Fruit fly (Drosophila melanogaster) whole organism, embryonic: ENCODE data around the gene CG9222.
A peak's percentile ranks its signal among the peaks of the same experiment; 100 is the strongest.

Source experiments
- Aef1 ChIP-seq: fragments of 200-800 bp; sonication (Bioruptor generic); IDR thresholded peaks from 3 replicates; pipeline ENCODE4 v1.3.6; 2022; ENCODE audit warnings: missing biosample characterization, missing genetic modification characterization
- Asciz ChIP-seq: fragments of 200-800 bp; sonication (Bioruptor generic); optimal IDR thresholded peaks from 2 replicates; lab custom pipeline; 2017; ENCODE audit warnings: missing biosample characterization, mild to moderate bottlenecking, missing genetic modification characterization, missing genetic modification reagents
- Atf3 ChIP-seq: fragments of 200-800 bp; sonication (Bioruptor generic); optimal IDR thresholded peaks from 3 replicates; lab custom pipeline; 2016; ENCODE audit warnings: missing biosample characterization, missing genetic modification characterization
- C15 ChIP-seq: fragments of 200-800 bp; sonication (Bioruptor generic); IDR thresholded peaks from 3 replicates; pipeline ENCODE4 v1.3.6; 2022; ENCODE audit warnings: missing biosample characterization, missing genetic modification characterization
- CG10209 ChIP-seq: fragments of 200-800 bp; sonication (Bioruptor generic); optimal IDR thresholded peaks from 3 replicates; lab custom pipeline; 2017; ENCODE audit warnings: missing biosample characterization, mild to moderate bottlenecking, missing genetic modification characterization, missing genetic modification reagents
- CG10431 ChIP-seq: fragments of 200-800 bp; sonication (Bioruptor generic); optimal IDR thresholded peaks from 3 replicates; lab custom pipeline; 2018; ENCODE audit warnings: missing biosample characterization, mild to moderate bottlenecking, missing genetic modification characterization
- CG13894 ChIP-seq: fragments of 200-800 bp; sonication (Bioruptor generic); optimal IDR thresholded peaks from 3 replicates; lab custom pipeline; 2018; ENCODE audit warnings: missing biosample characterization, mild to moderate bottlenecking, missing genetic modification characterization, moderate library complexity
- CG15696 ChIP-seq: fragments of 200-800 bp; sonication (Bioruptor generic); optimal IDR thresholded peaks from 2 replicates; lab custom pipeline; 2019; ENCODE audit warnings: missing biosample characterization, mild to moderate bottlenecking, missing genetic modification characterization, moderate library complexity
- CG1603 ChIP-seq: fragments of 200-800 bp; sonication (Bioruptor generic); optimal IDR thresholded peaks from 2 replicates; lab custom pipeline; 2019; ENCODE audit warnings: missing biosample characterization, mild to moderate bottlenecking, missing genetic modification characterization, moderate library complexity
- CG16815 ChIP-seq: fragments of 200-800 bp; sonication (Bioruptor generic); optimal IDR thresholded peaks from 3 replicates; lab custom pipeline; 2017; ENCODE audit warnings: missing biosample characterization, mild to moderate bottlenecking, missing genetic modification characterization
- CG17359 ChIP-seq: fragments of 200-800 bp; sonication (Bioruptor generic); optimal IDR thresholded peaks from 3 replicates; lab custom pipeline; 2018; ENCODE audit warnings: missing biosample characterization, mild to moderate bottlenecking, missing genetic modification characterization, moderate library complexity
- CG18011 ChIP-seq: fragments of 200-800 bp; sonication (Bioruptor generic); optimal IDR thresholded peaks from 2 replicates; lab custom pipeline; 2017; ENCODE audit warnings: missing biosample characterization, missing genetic modification characterization, mild to moderate bottlenecking, moderate library complexity, missing genotype
- CG18262 ChIP-seq: fragments of 200-800 bp; optimal IDR thresholded peaks from 3 replicates; lab custom pipeline; 2019; ENCODE audit warnings: missing biosample characterization, mild to moderate bottlenecking, missing genetic modification characterization, moderate library complexity
- CG2678 ChIP-seq: fragments of 200-800 bp; sonication (Bioruptor generic); optimal IDR thresholded peaks from 3 replicates; lab custom pipeline; 2019; ENCODE audit warnings: missing biosample characterization, mild to moderate bottlenecking, missing genetic modification characterization, moderate library complexity
- CG3065 ChIP-seq: fragments of 200-800 bp; sonication (Bioruptor generic); optimal IDR thresholded peaks from 2 replicates; lab custom pipeline; 2016; ENCODE audit warnings: missing biosample characterization, missing genetic modification characterization
- CG32767 ChIP-seq: fragments of 200-800 bp; sonication (Bioruptor generic); IDR thresholded peaks from 2 replicates; pipeline ENCODE4 v1.3.6; 2022; ENCODE audit warnings: missing biosample characterization, missing genetic modification characterization
- CG3281 ChIP-seq: fragments of 200-800 bp; sonication (Bioruptor generic); optimal IDR thresholded peaks from 3 replicates; lab custom pipeline; 2017; ENCODE audit warnings: missing biosample characterization, mild to moderate bottlenecking, missing genetic modification characterization
- CG42726 ChIP-seq: fragments of 200-800 bp; sonication (Bioruptor generic); IDR thresholded peaks from 2 replicates; pipeline ENCODE4 v1.3.6; 2022; ENCODE audit warnings: missing biosample characterization, missing genetic modification characterization; ENCODE audit not compliant: partially characterized antibody
- CG43689 ChIP-seq: fragments of 200-800 bp; sonication (Bioruptor generic); IDR thresholded peaks from 2 replicates; pipeline ENCODE4 v1.3.6; 2022; ENCODE audit warnings: missing biosample characterization, missing genetic modification characterization
- CG7745 ChIP-seq: fragments of 200-800 bp; sonication (Bioruptor generic); optimal IDR thresholded peaks from 2 replicates; lab custom pipeline; 2018; ENCODE audit warnings: missing biosample characterization, mild to moderate bottlenecking, missing genetic modification characterization, moderate library complexity
- CG7928 ChIP-seq: fragments of 200-800 bp; sonication (Bioruptor generic); optimal IDR thresholded peaks from 2 replicates; lab custom pipeline; 2017; ENCODE audit warnings: missing biosample characterization, mild to moderate bottlenecking, missing genetic modification characterization
- CkIIα-i1 ChIP-seq: fragments of 200-800 bp; sonication (Bioruptor generic); IDR thresholded peaks from 2 replicates; pipeline ENCODE4 v1.3.6; 2022; ENCODE audit warnings: missing biosample characterization, missing genetic modification characterization
- Drgx ChIP-seq: fragments of 200-800 bp; sonication (Bioruptor generic); IDR thresholded peaks from 2 replicates; pipeline ENCODE4 v1.3.6; 2022; ENCODE audit warnings: missing biosample characterization, missing genetic modification characterization
- Fer1 ChIP-seq: fragments of 200-800 bp; sonication (Bioruptor generic); optimal IDR thresholded peaks from 2 replicates; lab custom pipeline; 2017; ENCODE audit warnings: missing biosample characterization, mild to moderate bottlenecking, missing genetic modification characterization
- Fer3 ChIP-seq: fragments of 200-800 bp; sonication (Bioruptor generic); optimal IDR thresholded peaks from 2 replicates; lab custom pipeline; 2018; ENCODE audit warnings: missing biosample characterization, mild to moderate bottlenecking, missing genetic modification characterization, moderate library complexity
- Gug ChIP-seq: fragments of 200-800 bp; sonication (Bioruptor generic); IDR thresholded peaks from 4 replicates; pipeline ENCODE4 v1.3.6; 2022; ENCODE audit warnings: missing biosample characterization, missing genetic modification characterization
- H15 ChIP-seq: fragments of 200-800 bp; sonication (Bioruptor generic); IDR thresholded peaks from 3 replicates; pipeline ENCODE4 v1.3.6; 2022; ENCODE audit warnings: missing biosample characterization, missing genetic modification characterization
- Jarid2 ChIP-seq: fragments of 200-800 bp; sonication (Bioruptor generic); optimal IDR thresholded peaks from 3 replicates; lab custom pipeline; 2017; ENCODE audit warnings: mild to moderate bottlenecking, missing biosample characterization, missing genetic modification reagents, missing genetic modification characterization
- Meics ChIP-seq: fragments of 200-800 bp; sonication (Bioruptor generic); optimal IDR thresholded peaks from 2 replicates; lab custom pipeline; 2017; ENCODE audit warnings: missing biosample characterization, mild to moderate bottlenecking, missing genetic modification characterization
- NC2α ChIP-seq: fragments of 200-800 bp; sonication (Bioruptor generic); optimal IDR thresholded peaks from 2 replicates; lab custom pipeline; 2016; ENCODE audit warnings: missing biosample characterization, missing genetic modification characterization
- Poxn ChIP-seq: fragments of 200-800 bp; sonication (Bioruptor generic); IDR thresholded peaks from 2 replicates; pipeline ENCODE4 v1.3.6; 2022; ENCODE audit warnings: missing biosample characterization, missing genetic modification characterization
- Rx ChIP-seq: fragments of 200-800 bp; sonication (Bioruptor generic); IDR thresholded peaks from 2 replicates; pipeline ENCODE4 v1.3.6; 2022; ENCODE audit warnings: missing biosample characterization, missing genetic modification characterization
- Sox102F ChIP-seq: fragments of 200-800 bp; sonication (Bioruptor generic); optimal IDR thresholded peaks from 2 replicates; lab custom pipeline; 2018; ENCODE audit warnings: missing biosample characterization, mild to moderate bottlenecking, missing genetic modification characterization, moderate library complexity
- Xbp1 ChIP-seq: fragments of 200-800 bp; sonication (Bioruptor generic); optimal IDR thresholded peaks from 3 replicates; lab custom pipeline; 2016; ENCODE audit warnings: missing biosample characterization, mild to moderate bottlenecking, missing genetic modification characterization
- aop ChIP-seq: fragments of 200-800 bp; sonication (Bioruptor generic); IDR thresholded peaks from 2 replicates; pipeline ENCODE4 v1.3.6; 2022; ENCODE audit warnings: missing biosample characterization, missing genetic modification characterization
- chif ChIP-seq, 2 experiments: fragments of 200-800 bp; sonication (Bioruptor generic); optimal IDR thresholded peaks; 3 replicates each; lab custom pipeline; 2016; ENCODE audit warnings: missing biosample characterization in 2 of 2, missing genetic modification characterization in 2 of 2
- da ChIP-seq: fragments of 200-800 bp; sonication (Bioruptor generic); optimal IDR thresholded peaks from 2 replicates; lab custom pipeline; 2016; ENCODE audit warnings: missing biosample characterization, missing genetic modification characterization
- dan ChIP-seq: fragments of 200-800 bp; sonication (Bioruptor generic); IDR thresholded peaks from 2 replicates; pipeline ENCODE4 v1.3.6; 2022; ENCODE audit warnings: missing biosample characterization, missing genetic modification characterization
- en ChIP-seq: fragments of 200-800 bp; sonication (Bioruptor generic); optimal IDR thresholded peaks from 2 replicates; lab custom pipeline; 2016; ENCODE audit warnings: missing biosample characterization, missing genetic modification characterization
- lab ChIP-seq: fragments of 200-800 bp; sonication (Bioruptor generic); optimal IDR thresholded peaks from 3 replicates; lab custom pipeline; 2017; ENCODE audit warnings: missing biosample characterization, missing genetic modification characterization, mild to moderate bottlenecking, moderate library complexity, missing genetic modification reagents
- lov ChIP-seq, 2 experiments: fragments of 200-800 bp in 1 of 2; fragments of >200 bp in 1 of 2; sonication (Bioruptor generic) in 1 of 2; IDR thresholded peaks in 1 of 2; optimal IDR thresholded peaks in 1 of 2; 2 replicates in 1 of 2; 3 replicates in 1 of 2; pipeline versions ENCODE4 v1.3.6 to Lab custom; 2017 to 2022; ENCODE audit warnings: missing biosample characterization in 1 of 2, missing genetic modification characterization in 1 of 2
- nerfin-2 ChIP-seq: fragments of 200-800 bp; sonication (Bioruptor generic); IDR thresholded peaks from 2 replicates; pipeline ENCODE4 v1.3.6; 2022; ENCODE audit warnings: missing biosample characterization, missing genetic modification characterization; ENCODE audit not compliant: partially characterized antibody
- org-1 ChIP-seq: fragments of 200-800 bp; sonication (Bioruptor generic); optimal IDR thresholded peaks from 2 replicates; lab custom pipeline; 2017; ENCODE audit warnings: missing biosample characterization, missing genetic modification characterization
- pb ChIP-seq: fragments of 200-800 bp; sonication (Bioruptor generic); optimal IDR thresholded peaks from 3 replicates; lab custom pipeline; 2016; ENCODE audit warnings: missing biosample characterization, missing genetic modification characterization
- pho ChIP-seq: fragments of 200-800 bp; sonication (Bioruptor generic); optimal IDR thresholded peaks from 2 replicates; lab custom pipeline; 2016; ENCODE audit warnings: missing biosample characterization, missing genetic modification characterization
- row ChIP-seq: fragments of 200-800 bp; sonication (Bioruptor generic); IDR thresholded peaks from 3 replicates; pipeline ENCODE4 v1.3.6; 2022; ENCODE audit warnings: missing biosample characterization, missing genetic modification characterization
- slbo ChIP-seq: fragments of 200-800 bp; sonication (Bioruptor generic); IDR thresholded peaks from 2 replicates; pipeline ENCODE4 v1.3.6; 2022; ENCODE audit warnings: missing biosample characterization, missing genetic modification characterization

The CG9222 gene

DNA sequence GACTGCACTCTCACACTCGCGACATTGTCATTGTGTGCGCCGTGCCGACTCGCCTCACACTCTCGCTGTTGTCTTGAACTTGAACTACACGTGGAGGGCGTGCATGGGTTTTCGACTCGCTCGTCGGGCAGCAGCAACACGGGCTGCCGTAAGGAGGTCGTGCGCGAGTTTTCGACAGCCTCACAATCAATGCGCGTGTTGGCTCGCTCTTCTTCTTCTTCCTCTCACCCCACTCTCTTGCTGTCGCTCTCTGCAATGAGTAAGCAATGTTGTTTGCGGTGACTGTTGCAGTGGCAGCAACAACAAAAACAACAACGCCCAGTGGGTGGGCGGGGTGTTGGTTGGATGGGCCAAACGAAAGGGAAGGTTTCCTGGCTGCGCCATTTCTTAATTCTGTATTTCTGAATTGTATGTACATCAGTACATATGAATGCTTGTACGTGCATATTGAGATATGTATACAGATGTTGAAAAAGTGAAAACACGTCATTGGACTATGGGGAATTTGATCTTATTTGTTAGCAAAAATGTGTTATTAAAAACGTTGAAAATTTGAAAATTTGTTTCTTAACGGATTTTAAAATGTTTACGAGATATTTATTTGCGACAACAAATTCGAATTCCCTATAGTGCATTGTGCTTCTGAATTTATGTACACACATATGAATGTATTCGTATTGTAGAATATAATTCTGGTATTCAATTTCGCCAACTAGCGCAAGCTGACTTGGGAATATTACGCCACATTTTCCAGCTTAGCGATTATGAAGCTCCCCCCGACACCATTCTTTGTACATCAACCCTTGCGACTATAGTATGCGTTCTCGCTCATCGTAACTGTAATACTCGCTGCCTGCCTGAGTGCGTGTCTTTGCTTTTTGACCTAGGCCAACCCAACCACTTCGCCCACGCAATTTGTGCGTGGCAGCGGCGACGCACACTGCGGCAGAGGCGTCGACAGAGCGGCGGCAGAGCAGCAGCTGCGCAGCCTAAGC lies 42.2 kb upstream of the CG9222 start (continued):
- TF ChIP-seq lab (GFP tag; lab: Kevin White, UChicago) (peak; percentile 46), Poxn (GFP tag; lab: Robert Waterston, UW) (no peak), CG10431 (GFP tag; lab: Kevin White, UChicago) (peak; percentile 22), CG18262 (tag; lab: Kevin White, UChicago) (no peak), C15 (no peak), CG16815 (GFP tag; lab: Kevin White, UChicago) (peak; percentile 20), CG3281 (GFP tag; lab: Kevin White, UChicago) (peak; percentile 53), Gug (GFP tag; lab: Robert Waterston, UW) (no peak), H15 (GFP tag; lab: Robert Waterston, UW) (no peak), Atf3 (GFP tag; lab: Kevin White, UChicago) (peak; percentile 11), chif (GFP tag; optimal IDR thresholded peaks at IDR 0.05; lab: Kevin White, UChicago) (peak in 1 of 2 experiments; percentile 10), Jarid2 (GFP tag; lab: Kevin White, UChicago) (no peak), org-1 (peak; percentile 44), pb (GFP tag; lab: Kevin White, UChicago) (peak; percentile 11), Drgx (GFP tag; lab: Robert Waterston, UW) (peak; percentile 34; the same call in 1 of the 2 replicates), dan (GFP tag; lab: Robert Waterston, UW) (no peak), aop (GFP tag; lab: Robert Waterston, UW) (no peak), CG3065 (GFP tag; lab: Kevin White, UChicago) (peak; percentile 46), Aef1 (GFP tag; lab: Robert Waterston, UW) (peak; percentile 30; the same call in 1 of the 3 replicates), en (GFP tag; lab: Kevin White, UChicago) (no peak), slbo (GFP tag; lab: Robert Waterston, UW) (peak; percentile 15; the same call in 1 of the 2 replicates), lov (optimal IDR thresholded peaks at IDR 0.05; lab: Kevin White, UChicago) (no peak), lov (GFP tag; IDR thresholded peaks at IDR 0.05; lab: Robert Waterston, UW) (peak; percentile 74; the same call in 1 of the 3 replicates), Meics (GFP tag; lab: Kevin White, UChicago) (peak; percentile 49), CG17359 (peak; percentile 30), CG15696 (tag; lab: Kevin White, UChicago) (peak; percentile 1), Xbp1 (no peak), CG7745 (tag; lab: Kevin White, UChicago) (peak; percentile 52), Rx (GFP tag; lab: Robert Waterston, UW) (no peak), CG43689 (GFP tag; lab: Robert Waterston, UW) (no peak), CG2678 (tag; lab: Kevin White, UChicago) (peak; percentile 30), Sox102F (GFP tag; lab: Kevin White, UChicago) (no peak), Asciz (GFP tag; lab: Kevin White, UChicago) (peak; percentile 19), pho (GFP tag; lab: Kevin White, UChicago) (peak; percentile 8), CkIIα-i1 (GFP tag; lab: Robert Waterston, UW) (no peak), CG18011 (GFP tag; lab: Kevin White, UChicago) (no peak), CG13894 (tag; lab: Kevin White, UChicago) (peak; percentile 86), Fer3 (no peak), CG1603 (tag; lab: Kevin White, UChicago) (peak; percentile 15), CG42726 (peak; percentile 100), nerfin-2 (GFP tag; lab: Robert Waterston, UW) (peak; percentile 51; the same call in 1 of the 2 replicates), da (GFP tag; lab: Kevin White, UChicago) (peak; percentile 73), CG32767 (GFP tag; lab: Robert Waterston, UW) (peak; percentile 88), CG7928 (GFP tag; lab: Kevin White, UChicago) (no peak), Fer1 (GFP tag; lab: Kevin White, UChicago) (peak; percentile 30), NC2α (GFP tag; lab: Kevin White, UChicago) (no peak), CG10209 (GFP tag; lab: Kevin White, UChicago) (peak; percentile 0), row (GFP tag; lab: Robert Waterston, UW) (peak; percentile 14; the same call in 2 of the 3 replicates)
